Worm (Caenorhabditis elegans): Measurements from ENCODE around the gene K12B6.4.
A peak's percentile ranks its signal among the peaks of the same experiment; 100 is the strongest.

Gene K12B6.4

DNA sequence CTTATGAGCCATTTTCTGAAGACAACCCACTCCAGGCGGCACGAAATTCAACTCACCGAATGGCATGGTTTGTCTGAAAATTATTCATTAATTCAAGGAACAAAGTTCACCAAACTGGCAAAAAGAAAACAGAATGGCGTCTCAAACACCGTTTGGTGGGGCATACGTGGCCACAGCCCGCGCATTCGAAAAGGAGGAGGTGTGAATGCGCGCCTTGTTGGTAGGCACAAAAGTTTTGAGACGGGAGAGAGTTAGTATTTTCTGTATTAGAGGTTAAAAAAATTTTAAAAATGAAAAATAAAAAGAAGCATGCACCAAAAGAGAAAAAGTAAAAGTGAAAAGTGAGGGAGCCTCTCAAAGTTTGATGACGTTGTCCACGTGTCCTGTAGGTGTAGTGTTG, 30.9 kb upstream of the K12B6.4 start:
- TF ChIP-seq daf-12 (tag; optimal IDR thresholded peaks at IDR 0.05) (no peak), tag-97 (GFP tag; IDR thresholded peaks at IDR 0.05) (no peak), spr-1 (tag; optimal IDR thresholded peaks at IDR 0.05) (no peak), nhr-102 (tag; optimal IDR thresholded peaks at IDR 0.05) (no peak), mxl-3 (GFP tag; optimal IDR thresholded peaks at IDR 0.05) (no peak), ztf-7 (tag; optimal IDR thresholded peaks at IDR 0.05) (no peak), ceh-28 (tag; optimal IDR thresholded peaks at IDR 0.05) (no peak), pha-4 (GFP tag; IDR thresholded peaks at IDR 0.05) (no peak), pha-4 (tag; optimal IDR thresholded peaks at IDR 0.05) (no peak), duxl-1 (tag; optimal IDR thresholded peaks at IDR 0.05; ENCODE audit: poor library complexity) (no peak), zip-2 (tag; optimal IDR thresholded peaks at IDR 0.05) (no peak), egl-27 (tag; optimal IDR thresholded peaks at IDR 0.05) (no peak), hlh-11 (tag; optimal IDR thresholded peaks at IDR 0.05) (no peak), zfp-3 (GFP tag; conservative IDR thresholded peaks at IDR 0.05) (no peak), nhr-42 (GFP tag; IDR thresholded peaks at IDR 0.05) (no peak), ces-1 (GFP tag; optimal IDR thresholded peaks at IDR 0.05) (no peak), mdl-1 (tag; optimal IDR thresholded peaks at IDR 0.05) (no peak), T26A8.4 (GFP tag; IDR thresholded peaks at IDR 0.05) (no peak), unc-130 (GFP tag; optimal IDR thresholded peaks at IDR 0.05) (no peak), ceh-20 (GFP tag; IDR thresholded peaks at IDR 0.05) (no peak)

DNA sequence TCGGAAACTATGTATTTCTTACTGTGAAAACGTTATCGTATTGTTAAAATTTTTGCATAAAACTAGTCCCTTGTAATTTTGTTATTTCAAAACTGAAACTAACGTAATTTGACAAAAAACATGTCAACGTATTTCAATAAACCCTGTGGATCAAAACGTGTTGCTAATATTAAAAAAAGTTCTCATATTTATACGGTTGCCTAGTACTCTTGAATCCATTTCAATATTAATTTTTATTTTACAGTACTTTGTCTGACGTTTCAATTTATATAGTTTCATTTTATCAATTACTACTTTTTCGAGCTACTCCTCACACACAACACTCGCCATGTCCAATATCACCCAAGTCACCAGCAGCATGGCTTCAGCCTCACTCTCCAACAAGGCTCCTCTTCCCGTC, 22.4 kb upstream of the K12B6.4 start, which contains the start of gene sago-1:
sago-1 (plus strand) TSS at position 301 of the 400 bp plus-strand sequence.
- no peak for TF ChIP-seq ama-1 (optimal IDR thresholded peaks at IDR 0.05)
- TF ChIP-seq aha-1 (tag) = peak; percentile 32
- no peak for TF ChIP-seq mes-2 (tag; optimal IDR thresholded peaks at IDR 0.05; ENCODE audit: poor library complexity, severe bottlenecking)
- TF ChIP-seq rbr-2 (tag; optimal IDR thresholded peaks at IDR 0.05) = no peak
- TF ChIP-seq Y48G9A.11 (GFP tag; IDR thresholded peaks at IDR 0.05) = no peak

DNA sequence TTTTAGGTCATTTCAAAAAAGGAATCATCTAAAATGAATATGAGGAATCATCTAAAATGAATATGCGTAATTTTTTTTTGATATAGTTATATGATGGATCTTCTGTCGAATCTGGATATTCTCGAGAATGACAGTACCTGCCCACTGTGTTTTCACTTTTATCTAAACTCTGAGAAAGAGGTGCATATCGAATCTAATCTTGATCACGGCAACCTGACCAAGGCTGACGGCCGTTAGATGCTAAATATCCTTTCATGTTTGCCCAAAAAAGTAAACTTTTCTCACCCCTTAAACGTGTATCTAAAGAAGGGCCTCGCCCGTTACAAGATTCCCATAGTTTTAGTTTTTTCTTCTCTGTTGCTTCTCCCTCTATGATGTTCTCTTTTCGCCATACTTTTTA, 21.4 kb upstream of the K12B6.4 start:
- peak in 1 of 2 experiments; percentile 15 for TF ChIP-seq unc-62 (GFP tag; optimal IDR thresholded peaks at IDR 0.05 in 1 of 2)
- no peak for TF ChIP-seq unc-62 (tag; optimal IDR thresholded peaks at IDR 0.05)
- no peak for TF ChIP-seq fkh-10 (GFP tag; optimal IDR thresholded peaks at IDR 0.05)
- no peak for TF ChIP-seq dmd-8 (GFP tag; IDR thresholded peaks at IDR 0.05)
- TF ChIP-seq dve-1 (tag; optimal IDR thresholded peaks at IDR 0.05; ENCODE audit: insufficient read depth) = no peak

DNA sequence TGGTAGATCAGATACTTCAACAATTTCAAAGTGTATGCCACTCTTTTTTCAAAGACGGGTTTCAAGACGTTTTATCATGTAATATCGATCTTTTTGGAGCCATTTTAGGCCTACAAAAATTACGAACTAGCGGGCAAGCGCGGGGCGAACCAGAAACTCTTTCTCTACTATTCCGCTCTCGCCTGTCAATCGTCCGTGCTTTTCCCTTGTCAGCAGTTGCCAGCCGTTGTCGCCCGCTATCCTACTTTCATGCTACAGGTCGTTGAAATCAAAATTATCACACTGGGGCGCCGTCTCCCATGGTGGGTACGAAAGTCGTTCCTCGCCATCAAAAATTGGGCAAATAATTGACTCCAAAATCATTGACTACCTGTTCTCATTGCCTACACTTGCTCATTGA, 20.0 kb upstream of the K12B6.4 start:
- TF ChIP-seq lin-29 (GFP tag; IDR thresholded peaks at IDR 0.05) (no peak), dmd-6 (GFP tag; IDR thresholded peaks at IDR 0.05) (peak; percentile 58), hlh-11 (tag; optimal IDR thresholded peaks at IDR 0.05) (peak; percentile 15)

DNA sequence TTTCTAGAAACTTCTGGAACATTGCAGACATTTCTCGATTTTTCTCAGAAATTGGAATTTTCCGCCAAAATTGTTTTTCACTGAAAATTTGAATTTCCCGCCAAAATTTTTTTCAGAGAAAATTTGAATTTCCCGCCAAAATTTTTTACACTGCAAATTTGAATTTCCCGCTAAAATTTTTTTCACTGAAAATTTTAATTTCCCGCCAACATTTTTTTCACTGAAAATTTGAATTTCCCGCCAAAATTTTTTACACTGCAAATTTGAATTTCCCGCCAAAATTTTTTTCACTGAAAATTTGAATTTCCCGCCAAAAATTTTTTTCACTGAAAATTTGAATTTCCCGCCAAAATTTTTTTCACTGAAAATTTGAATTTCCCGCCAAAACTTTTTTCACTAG, 15.5 kb upstream of the K12B6.4 start:
- 0 out of 2 replicates have a peak, but pooled peaks have one; percentile 35 for TF ChIP-seq Y48G9A.11 (GFP tag; IDR thresholded peaks at IDR 0.05)

DNA sequence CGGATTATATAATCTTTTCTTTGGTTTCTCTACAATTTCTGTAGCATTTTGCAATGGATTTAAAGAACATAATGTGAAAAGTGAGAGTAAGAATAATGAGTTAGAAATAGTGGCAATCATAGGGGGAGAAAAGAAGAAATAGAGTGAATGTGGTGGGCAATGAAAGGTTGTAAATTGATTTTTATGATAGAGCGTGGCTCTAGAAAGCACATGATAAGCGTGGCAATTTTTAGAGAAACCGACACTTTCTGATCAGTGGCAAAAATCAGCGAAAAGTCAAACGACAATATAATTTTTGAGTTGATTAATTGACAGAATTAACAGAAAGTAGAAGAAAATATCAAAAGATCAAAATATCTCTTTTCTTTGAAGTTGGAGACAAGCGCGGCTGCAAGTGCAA, 11.3 kb upstream of the K12B6.4 start, which contains the start of gene K12B6.9:
K12B6.9 (minus strand) TSS at position 266 of the 400 bp plus-strand sequence.
- no peak for TF ChIP-seq gei-8 (GFP tag; optimal IDR thresholded peaks at IDR 0.05)
- TF ChIP-seq nhr-28 (tag; optimal IDR thresholded peaks at IDR 0.05) = peak; percentile 48
- TF ChIP-seq aha-1 (tag) = peak; percentile 34
- TF ChIP-seq unc-62 (GFP tag; optimal IDR thresholded peaks at IDR 0.05 in 1 of 2) = peak in 1 of 2 experiments; percentile 54
- TF ChIP-seq unc-62 (tag; optimal IDR thresholded peaks at IDR 0.05) = no peak
- TF ChIP-seq daf-16 (GFP tag; optimal IDR thresholded peaks at IDR 0.05) = no peak
- TF ChIP-seq daf-16 (tag; optimal IDR thresholded peaks at IDR 0.05) = peak; percentile 43
- peak; percentile 64 for TF ChIP-seq dmd-6 (GFP tag; IDR thresholded peaks at IDR 0.05)
- TF ChIP-seq pqm-1 (tag; optimal IDR thresholded peaks at IDR 0.05) = peak; percentile 76
- peak; percentile 48 for TF ChIP-seq hlh-11 (tag; optimal IDR thresholded peaks at IDR 0.05)
- TF ChIP-seq ZK546.5 (tag; optimal IDR thresholded peaks at IDR 0.05) = no peak
- peak; percentile 39 for TF ChIP-seq dve-1 (tag; optimal IDR thresholded peaks at IDR 0.05; ENCODE audit: insufficient read depth)
- TF ChIP-seq php-3 (GFP tag; IDR thresholded peaks at IDR 0.05) = peak; percentile 61; the same call in 1 of the 2 replicates
- TF ChIP-seq aly-2 (tag; optimal IDR thresholded peaks at IDR 0.05) = no peak
- TF ChIP-seq hlh-30 (tag; optimal IDR thresholded peaks at IDR 0.05; ENCODE audit: insufficient read depth) = peak; percentile 36
